Worm (Caenorhabditis elegans) whole organism, mixed stage, embryonic: ENCODE measurements around the gene grl-7.

ENCODE experiments used
- bed-3 ChIP-seq: fragments of 200-800 bp; sonication (Bioruptor generic); optimal IDR thresholded peaks from 3 replicates; lab custom pipeline; 2018; ENCODE audit warnings: mild to moderate bottlenecking, missing genetic modification characterization, moderate library complexity, missing compliant biosample characterization
- ceh-39 ChIP-seq: fragments of 150-350 bp; optimal IDR thresholded peaks from 2 replicates; lab custom pipeline; 2014; ENCODE audit warnings: missing biosample characterization, missing genetic modification characterization
- elt-1 ChIP-seq: sonication (generic microtip); optimal IDR thresholded peaks from 2 replicates; lab custom pipeline; 2017; ENCODE audit warnings: missing genetic modification characterization, mild to moderate bottlenecking, missing compliant biosample characterization, antibody characterized with exemption, moderate library complexity, borderline replicate concordance; ENCODE audit not compliant: insufficient read depth
- ham-2 ChIP-seq: fragments of 200-800 bp; sonication (Bioruptor generic); optimal IDR thresholded peaks from 2 replicates; lab custom pipeline; 2018; ENCODE audit warnings: mild to moderate bottlenecking, missing genetic modification characterization, missing compliant biosample characterization
- lin-13 ChIP-seq: fragments of 150-350 bp; optimal IDR thresholded peaks from 2 replicates; lab custom pipeline; 2014; ENCODE audit warnings: missing biosample characterization, missing genetic modification characterization
- mab-5 ChIP-seq: fragments of 150-350 bp; optimal IDR thresholded peaks from 2 replicates; lab custom pipeline; 2014; ENCODE audit warnings: missing biosample characterization, missing genetic modification characterization
- nhr-12 ChIP-seq: fragments of 150-350 bp; optimal IDR thresholded peaks from 2 replicates; lab custom pipeline; 2014; ENCODE audit warnings: missing biosample characterization, missing genetic modification characterization
- nhr-2 ChIP-seq: fragments of 150-350 bp; optimal IDR thresholded peaks from 2 replicates; lab custom pipeline; 2014; ENCODE audit warnings: missing biosample characterization, missing genetic modification characterization
- nhr-237 ChIP-seq: fragments of 150-350 bp; optimal IDR thresholded peaks from 2 replicates; lab custom pipeline; 2014; ENCODE audit warnings: missing biosample characterization, missing genetic modification characterization
- nhr-28 ChIP-seq: fragments of 150-350 bp; optimal IDR thresholded peaks from 2 replicates; lab custom pipeline; 2014; ENCODE audit warnings: missing biosample characterization, missing genetic modification characterization
- nhr-76 ChIP-seq: sonication (generic microtip); optimal IDR thresholded peaks from 2 replicates; lab custom pipeline; 2017; ENCODE audit warnings: missing biosample characterization, missing genetic modification characterization
- snpc-4 ChIP-seq: fragments of 150-350 bp; optimal IDR thresholded peaks from 2 replicates; lab custom pipeline; 2014; ENCODE audit warnings: missing biosample characterization, missing genetic modification characterization
- unc-62 ChIP-seq: fragments of 150-350 bp; optimal IDR thresholded peaks from 2 replicates; lab custom pipeline; 2014; ENCODE audit warnings: missing biosample characterization, missing genetic modification reagents, missing genetic modification characterization
- zip-8 ChIP-seq: fragments of 150-350 bp; optimal IDR thresholded peaks from 2 replicates; lab custom pipeline; 2014; ENCODE audit warnings: missing biosample characterization, missing genetic modification characterization

DNA sequence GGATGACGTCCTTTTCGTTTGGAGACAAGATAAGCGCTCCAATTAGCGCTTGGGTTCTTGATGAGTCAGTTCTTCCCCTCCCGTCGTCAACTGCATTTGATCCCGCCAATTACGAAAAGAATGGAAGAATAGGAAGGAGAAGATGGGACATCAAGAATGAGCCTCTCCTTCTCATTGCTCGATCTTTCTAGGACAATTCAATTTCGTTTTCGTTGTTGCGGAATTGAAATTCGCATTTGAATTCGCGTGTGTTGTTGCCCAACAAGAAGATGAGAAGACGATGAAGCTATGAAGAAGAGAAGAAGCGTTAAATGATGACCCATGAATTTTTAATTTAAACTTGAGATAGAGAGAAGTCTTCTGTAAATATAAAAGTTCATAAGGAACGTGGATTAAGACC lies 9.9 kb downstream of the grl-7 start:
- TF ChIP-seq ham-2 (GFP tag; lab: Kevin White, UChicago) (no peak), unc-62 (no peak), nhr-76 (tag; lab: Kevin White, UChicago) (no peak), ceh-39 (tag; lab: Kevin White, UChicago) (no peak), bed-3 (GFP tag; lab: Kevin White, UChicago) (no peak), snpc-4 (no peak), zip-8 (tag; lab: Kevin White, UChicago) (no peak), nhr-28 (tag; lab: Kevin White, UChicago) (no peak), elt-1 (no peak), lin-13 (tag; lab: Kevin White, UChicago) (no peak), nhr-237 (tag; lab: Kevin White, UChicago) (no peak), mab-5 (no peak), nhr-2 (tag; lab: Kevin White, UChicago) (no peak), nhr-12 (no peak)
